Fruit fly (Drosophila melanogaster) whole organism, embryonic: ENCODE data around the gene CG32206.
A peak's percentile ranks its signal among the peaks of the same experiment; 100 is the strongest.

Experiments
- Abd-B ChIP-seq: fragments of 200-800 bp; sonication (Bioruptor generic); optimal IDR thresholded peaks from 2 replicates; lab custom pipeline; 2018; ENCODE audit warnings: missing biosample characterization, mild to moderate bottlenecking, missing genetic modification characterization, moderate library complexity
- Atf-2 ChIP-seq: fragments of 200-800 bp; sonication (Bioruptor generic); optimal IDR thresholded peaks from 2 replicates; lab custom pipeline; 2016; ENCODE audit warnings: missing biosample characterization, missing genetic modification characterization
- CG11504 ChIP-seq: fragments of 200-800 bp; sonication (Bioruptor generic); optimal IDR thresholded peaks from 3 replicates; lab custom pipeline; 2019; ENCODE audit warnings: missing biosample characterization, mild to moderate bottlenecking, missing genetic modification characterization, moderate library complexity
- CG12155 ChIP-seq: fragments of 200-800 bp; sonication (Bioruptor generic); optimal IDR thresholded peaks from 3 replicates; lab custom pipeline; 2016; ENCODE audit warnings: missing biosample characterization, missing genetic modification characterization
- CG13287 ChIP-seq: fragments of 200-800 bp; sonication (Bioruptor generic); IDR thresholded peaks from 2 replicates; pipeline ENCODE4 v1.3.6; 2022; ENCODE audit warnings: missing biosample characterization, missing genetic modification characterization; ENCODE audit not compliant: partially characterized antibody
- CG15696 ChIP-seq: fragments of 200-800 bp; sonication (Bioruptor generic); optimal IDR thresholded peaks from 2 replicates; lab custom pipeline; 2019; ENCODE audit warnings: missing biosample characterization, mild to moderate bottlenecking, missing genetic modification characterization, moderate library complexity
- CG1603 ChIP-seq: fragments of 200-800 bp; sonication (Bioruptor generic); optimal IDR thresholded peaks from 2 replicates; lab custom pipeline; 2019; ENCODE audit warnings: missing biosample characterization, mild to moderate bottlenecking, missing genetic modification characterization, moderate library complexity
- CG16813 ChIP-seq: fragments of 200-800 bp; sonication (Bioruptor generic); IDR thresholded peaks from 3 replicates; pipeline ENCODE4 v1.3.6; 2022; ENCODE audit warnings: missing biosample characterization, missing genetic modification characterization; ENCODE audit not compliant: partially characterized antibody
- CG17568 ChIP-seq: fragments of 200-800 bp; sonication (Bioruptor generic); optimal IDR thresholded peaks from 2 replicates; lab custom pipeline; 2018; ENCODE audit warnings: missing biosample characterization, mild to moderate bottlenecking, missing genetic modification characterization, moderate library complexity
- CG17612 ChIP-seq: fragments of 200-800 bp; sonication (Bioruptor generic); IDR thresholded peaks from 2 replicates; pipeline ENCODE4 v1.3.6; 2022; ENCODE audit warnings: missing biosample characterization, missing genetic modification characterization
- CG2199 ChIP-seq: fragments of 200-800 bp; sonication (Bioruptor generic); IDR thresholded peaks from 3 replicates; pipeline ENCODE4 v1.3.6; 2022; ENCODE audit warnings: missing biosample characterization, missing genetic modification characterization
- CG30431 ChIP-seq: fragments of 200-800 bp; sonication (Bioruptor generic); optimal IDR thresholded peaks from 2 replicates; lab custom pipeline; 2017; ENCODE audit warnings: missing biosample characterization, missing genetic modification characterization
- CG33213 ChIP-seq: fragments of 200-800 bp; sonication (Bioruptor generic); optimal IDR thresholded peaks from 3 replicates; lab custom pipeline; 2016; ENCODE audit warnings: missing biosample characterization, missing genetic modification characterization
- CG4730 ChIP-seq: fragments of 200-800 bp; sonication (Bioruptor generic); IDR thresholded peaks from 2 replicates; pipeline ENCODE4 v1.3.6; 2022; ENCODE audit warnings: missing biosample characterization, missing genetic modification characterization
- CG8388 ChIP-seq: fragments of 200-800 bp; sonication (Bioruptor generic); optimal IDR thresholded peaks from 2 replicates; lab custom pipeline; 2019; ENCODE audit warnings: missing biosample characterization, mild to moderate bottlenecking, missing genetic modification characterization, moderate library complexity
- CG8944 ChIP-seq: fragments of 200-800 bp; sonication (Bioruptor generic); optimal IDR thresholded peaks from 3 replicates; lab custom pipeline; 2016; ENCODE audit warnings: missing biosample characterization, missing genetic modification characterization
- Doc3 ChIP-seq: fragments of 200-800 bp; sonication (Bioruptor generic); IDR thresholded peaks from 3 replicates; pipeline ENCODE4 v1.3.6; 2022; ENCODE audit warnings: missing biosample characterization, missing genetic modification characterization; ENCODE audit not compliant: partially characterized antibody
- Dref ChIP-seq: fragments of 200-800 bp; sonication (Bioruptor generic); IDR thresholded peaks from 2 replicates; pipeline ENCODE4 v1.3.6; 2022; ENCODE audit warnings: missing biosample characterization, missing genetic modification characterization
- Ets65A ChIP-seq: fragments of 200-800 bp; sonication (Bioruptor generic); peaks from one replicate; lab custom pipeline; 2016; ENCODE audit warnings: missing biosample characterization, missing genetic modification characterization
- Ets97D ChIP-seq: fragments of 200-800 bp; sonication (Bioruptor generic); optimal IDR thresholded peaks from 3 replicates; lab custom pipeline; 2016; ENCODE audit warnings: missing biosample characterization, missing genetic modification characterization
- Hey ChIP-seq: fragments of 200-800 bp; sonication (Bioruptor generic); optimal IDR thresholded peaks from 3 replicates; lab custom pipeline; 2018; ENCODE audit warnings: missing biosample characterization, mild to moderate bottlenecking, missing genetic modification characterization
- Hr3 ChIP-seq: fragments of 200-800 bp; sonication (Bioruptor generic); optimal IDR thresholded peaks from 3 replicates; lab custom pipeline; 2016; ENCODE audit warnings: missing biosample characterization, missing genetic modification characterization
- Lhr ChIP-seq: fragments of 200-800 bp; sonication (Bioruptor generic); optimal IDR thresholded peaks from 3 replicates; lab custom pipeline; 2017; ENCODE audit warnings: mild to moderate bottlenecking, missing biosample characterization, missing genetic modification reagents, missing genetic modification characterization
- NC2β ChIP-seq: fragments of 200-800 bp; sonication (Bioruptor generic); optimal IDR thresholded peaks from 2 replicates; lab custom pipeline; 2016; ENCODE audit warnings: missing biosample characterization, missing genetic modification characterization
- Pdp1 ChIP-seq, 2 experiments: fragments of 200-800 bp; sonication (Bioruptor generic); optimal IDR thresholded peaks; 3 replicates each; lab custom pipeline; 2016; ENCODE audit warnings: missing biosample characterization in 2 of 2, missing genetic modification characterization in 2 of 2, mild to moderate bottlenecking in 1 of 2, moderate library complexity in 1 of 2
- Poxn ChIP-seq: fragments of 200-800 bp; sonication (Bioruptor generic); IDR thresholded peaks from 2 replicates; pipeline ENCODE4 v1.3.6; 2022; ENCODE audit warnings: missing biosample characterization, missing genetic modification characterization
- Ptx1 ChIP-seq: fragments of 200-800 bp; sonication (Bioruptor generic); IDR thresholded peaks from 2 replicates; pipeline ENCODE4 v1.3.6; 2022; ENCODE audit warnings: missing biosample characterization, missing genetic modification characterization
- Rfx ChIP-seq: fragments of 200-800 bp; sonication (Bioruptor generic); IDR thresholded peaks from 2 replicates; pipeline ENCODE4 v1.3.6; 2022; ENCODE audit warnings: missing biosample characterization, missing genetic modification characterization
- Sry-δ ChIP-seq: fragments of 200-800 bp; sonication (Bioruptor generic); optimal IDR thresholded peaks from 2 replicates; lab custom pipeline; 2016; ENCODE audit warnings: missing biosample characterization, missing genetic modification characterization
- Xbp1 ChIP-seq: fragments of 200-800 bp; sonication (Bioruptor generic); optimal IDR thresholded peaks from 3 replicates; lab custom pipeline; 2016; ENCODE audit warnings: missing biosample characterization, mild to moderate bottlenecking, missing genetic modification characterization
- ato ChIP-seq: fragments of 200-800 bp; sonication (Bioruptor generic); IDR thresholded peaks from 2 replicates; pipeline ENCODE4 v1.3.6; 2022; ENCODE audit warnings: missing biosample characterization, missing genetic modification characterization; ENCODE audit not compliant: partially characterized antibody
- chif ChIP-seq, 2 experiments: fragments of 200-800 bp; sonication (Bioruptor generic); optimal IDR thresholded peaks; 3 replicates each; lab custom pipeline; 2016; ENCODE audit warnings: missing biosample characterization in 2 of 2, missing genetic modification characterization in 2 of 2
- chn ChIP-seq: fragments of 200-800 bp; sonication (Bioruptor generic); optimal IDR thresholded peaks from 2 replicates; lab custom pipeline; 2016; ENCODE audit warnings: missing biosample characterization, missing genetic modification characterization
- croc ChIP-seq: fragments of 200-800 bp; sonication (Bioruptor generic); conservative IDR thresholded peaks from 3 replicates; pipeline ENCODE4 v1.3.6; 2022; ENCODE audit warnings: missing biosample characterization, missing genetic modification characterization
- dysf ChIP-seq: fragments of 200-800 bp; sonication (Bioruptor generic); IDR thresholded peaks from 3 replicates; pipeline ENCODE4 v1.3.6; 2022; ENCODE audit warnings: missing biosample characterization, missing genetic modification characterization
- gt ChIP-seq: fragments of 200-800 bp; sonication (Bioruptor generic); IDR thresholded peaks from 2 replicates; pipeline ENCODE4 v1.3.6; 2022; ENCODE audit warnings: missing biosample characterization, missing genetic modification characterization
- her ChIP-seq: fragments of 200-800 bp; sonication (Bioruptor generic); optimal IDR thresholded peaks from 2 replicates; lab custom pipeline; 2016; ENCODE audit warnings: missing biosample characterization, missing genetic modification characterization
- hth ChIP-seq: fragments of >200 bp; optimal IDR thresholded peaks from 2 replicates; lab custom pipeline; 2017; ENCODE audit warnings: inconsistent platforms
- lab ChIP-seq: fragments of 200-800 bp; sonication (Bioruptor generic); optimal IDR thresholded peaks from 3 replicates; lab custom pipeline; 2017; ENCODE audit warnings: missing biosample characterization, missing genetic modification characterization, mild to moderate bottlenecking, moderate library complexity, missing genetic modification reagents
- lbe ChIP-seq: fragments of 200-800 bp; sonication (Bioruptor generic); optimal IDR thresholded peaks from 2 replicates; lab custom pipeline; 2016; ENCODE audit warnings: missing biosample characterization, mild to moderate bottlenecking, missing genetic modification characterization
- mam ChIP-seq: fragments of 200-800 bp; sonication (Bioruptor generic); optimal IDR thresholded peaks from 3 replicates; lab custom pipeline; 2016; ENCODE audit warnings: missing biosample characterization, missing genetic modification characterization
- onecut ChIP-seq: fragments of 200-800 bp; sonication (Bioruptor generic); IDR thresholded peaks from 2 replicates; pipeline ENCODE4 v1.3.6; 2022; ENCODE audit warnings: missing biosample characterization, missing genetic modification characterization
- phol ChIP-seq: fragments of 200-800 bp; sonication (Bioruptor generic); optimal IDR thresholded peaks from 3 replicates; lab custom pipeline; 2018; ENCODE audit warnings: missing biosample characterization, mild to moderate bottlenecking, missing genetic modification characterization, moderate library complexity
- pnt ChIP-seq: fragments of 200-800 bp; sonication (Bioruptor generic); optimal IDR thresholded peaks from 3 replicates; lab custom pipeline; 2016; ENCODE audit warnings: missing biosample characterization, missing genetic modification characterization
- pros ChIP-seq: fragments of 200-800 bp; sonication (Bioruptor generic); optimal IDR thresholded peaks from 3 replicates; lab custom pipeline; 2019; ENCODE audit warnings: missing biosample characterization, mild to moderate bottlenecking, missing genetic modification characterization, moderate library complexity
- pum ChIP-seq: fragments of 200-800 bp; sonication (Bioruptor generic); optimal IDR thresholded peaks from 2 replicates; lab custom pipeline; 2016; ENCODE audit warnings: missing biosample characterization, missing genetic modification characterization
- sob ChIP-seq: fragments of 200-800 bp; sonication (Bioruptor generic); IDR thresholded peaks from 2 replicates; pipeline ENCODE4 v1.3.6; 2022; ENCODE audit warnings: missing biosample characterization, missing genetic modification characterization
- ssp ChIP-seq: fragments of 200-800 bp; sonication (Bioruptor generic); IDR thresholded peaks from 2 replicates; pipeline ENCODE4 v1.3.6; 2022; ENCODE audit warnings: missing biosample characterization, missing genetic modification characterization
- tgo ChIP-seq: fragments of 200-800 bp; sonication (Bioruptor generic); IDR thresholded peaks from 3 replicates; pipeline ENCODE4 v1.3.6; 2022; ENCODE audit warnings: missing biosample characterization, missing genetic modification characterization
- tin ChIP-seq: fragments of 200-800 bp; sonication (Bioruptor generic); optimal IDR thresholded peaks from 3 replicates; lab custom pipeline; 2016; ENCODE audit warnings: missing biosample characterization, missing genetic modification characterization
- wek ChIP-seq: fragments of 200-800 bp; sonication (Bioruptor generic); optimal IDR thresholded peaks from 3 replicates; lab custom pipeline; 2018; ENCODE audit warnings: missing biosample characterization, mild to moderate bottlenecking, missing genetic modification characterization, moderate library complexity

CG32206 gene

DNA sequence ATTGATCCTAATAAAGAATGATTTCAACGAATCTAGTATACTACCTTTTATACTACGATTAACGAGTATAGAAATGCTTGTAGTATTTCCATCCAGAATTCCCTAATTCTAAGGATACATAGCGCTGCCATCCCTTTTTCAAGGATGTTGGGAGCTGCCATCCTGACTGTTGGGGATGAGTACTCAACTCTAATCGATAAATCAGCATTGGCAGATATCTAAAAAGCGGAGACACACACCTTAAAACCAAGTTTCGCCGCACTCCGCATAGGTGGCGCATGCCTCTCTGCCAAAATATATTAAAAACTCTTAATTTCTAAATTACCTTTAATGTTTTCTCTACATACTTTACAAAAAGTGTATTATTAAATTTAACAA is 118.5 kb downstream of the CG32206 start, which contains the start of gene fal (continued):
- TF ChIP-seq ato (peak; percentile 24; the same call in 1 of the 2 replicates), mam (GFP tag; lab: Kevin White, UChicago) (peak; percentile 7), chn (GFP tag; lab: Kevin White, UChicago) (peak; percentile 38), CG17568 (no peak), CG1603 (tag; lab: Kevin White, UChicago) (peak; percentile 43), gt (GFP tag; lab: Robert Waterston, UW) (no peak), CG11504 (peak; percentile 51), pnt (GFP tag; lab: Kevin White, UChicago) (peak; percentile 19), pros (GFP tag; lab: Kevin White, UChicago) (no peak), Atf-2 (peak; percentile 20), CG30431 (GFP tag; lab: Kevin White, UChicago) (no peak), Ptx1 (GFP tag; lab: Robert Waterston, UW) (peak; percentile 28; the same call in 1 of the 2 replicates), CG4730 (GFP tag; lab: Robert Waterston, UW) (peak; percentile 33; the same call in 1 of the 2 replicates), Ets97D (GFP tag; lab: Kevin White, UChicago) (peak; percentile 85), CG33213 (peak; percentile 39), Poxn (GFP tag; lab: Robert Waterston, UW) (no peak), CG17612 (0 out of 2 replicates have a peak, but pooled peaks have one; percentile 4), Xbp1 (GFP tag; lab: Kevin White, UChicago) (peak; percentile 50), Dref (GFP tag; lab: Robert Waterston, UW) (peak; percentile 79), Doc3 (GFP tag; lab: Robert Waterston, UW) (0 out of 3 replicates have a peak, but pooled peaks have one; percentile 17), Hey (tag; lab: Kevin White, UChicago) (no peak), croc (GFP tag; lab: Robert Waterston, UW) (no peak; the same call in 2 of the 3 replicates), onecut (GFP tag; lab: Robert Waterston, UW) (peak; percentile 22; the same call in 1 of the 2 replicates), chif (GFP tag; optimal IDR thresholded peaks at IDR 0.05; lab: Kevin White, UChicago) (peak in 1 of 2 experiments; percentile 35), Lhr (peak; percentile 91), sob (peak; percentile 32; the same call in 1 of the 2 replicates), lab (no peak), CG8388 (GFP tag; lab: Kevin White, UChicago) (no peak), Ets65A (GFP tag; lab: Kevin White, UChicago) (peak; percentile 87), CG12155 (GFP tag; lab: Kevin White, UChicago) (peak; percentile 30), Rfx (GFP tag; lab: Robert Waterston, UW) (peak; percentile 50; the same call in 1 of the 2 replicates), CG15696 (tag; lab: Kevin White, UChicago) (peak; percentile 35), CG16813 (GFP tag; lab: Robert Waterston, UW) (peak; percentile 67), ssp (GFP tag; lab: Robert Waterston, UW) (peak; percentile 34), CG8944 (GFP tag; lab: Kevin White, UChicago) (peak; percentile 26), hth (lab: Kevin White, UChicago) (no peak), pum (GFP tag; lab: Kevin White, UChicago) (peak; percentile 12), phol (tag; lab: Kevin White, UChicago) (peak; percentile 77), NC2β (GFP tag; lab: Kevin White, UChicago) (peak; percentile 4), Hr3 (GFP tag; lab: Kevin White, UChicago) (peak; percentile 43), tin (peak; percentile 26), her (GFP tag; lab: Kevin White, UChicago) (no peak), Sry-δ (GFP tag; lab: Kevin White, UChicago) (peak; percentile 90), Abd-B (GFP tag; lab: Kevin White, UChicago) (peak; percentile 32), tgo (GFP tag; lab: Robert Waterston, UW) (peak; percentile 23; the same call in 1 of the 3 replicates), wek (GFP tag; lab: Kevin White, UChicago) (no peak), CG13287 (GFP tag; lab: Robert Waterston, UW) (peak; percentile 67), CG2199 (GFP tag; lab: Robert Waterston, UW) (peak; percentile 75; the same call in 2 of the 3 replicates), dysf (GFP tag; lab: Robert Waterston, UW) (0 out of 3 replicates have a peak, but pooled peaks have one; percentile 29), lbe (GFP tag; lab: Kevin White, UChicago) (no peak), Pdp1 (GFP tag; optimal IDR thresholded peaks at IDR 0.05; lab: Kevin White, UChicago) (peak in 1 of 2 experiments; percentile 19)
